Worm (Caenorhabditis elegans) whole organism, L4 larva: ENCODE data around the gene C49H3.12.

Source experiments
- R02D3.7 ChIP-seq: fragments of 150-350 bp; sonication (generic microtip); optimal IDR thresholded peaks from 3 replicates; lab custom pipeline; 2014; ENCODE audit warnings: missing biosample characterization, missing genetic modification characterization
- ZK546.5 ChIP-seq, 2 experiments: sonication (generic microtip); optimal IDR thresholded peaks; 2 replicates each; lab custom pipeline; 2017; ENCODE audit warnings: missing biosample characterization in 2 of 2, missing genetic modification characterization in 2 of 2
- ama-1 ChIP-seq: fragments of 150-350 bp; optimal IDR thresholded peaks from 2 replicates; lab custom pipeline; 2014; ENCODE audit warnings: inconsistent platforms, mixed read lengths
- ceh-44 ChIP-seq: fragments of 200-800 bp; sonication (Bioruptor generic); IDR thresholded peaks from 2 replicates; pipeline ENCODE4 v1.3.6; 2022; ENCODE audit warnings: missing genetic modification reagents, missing genetic modification characterization, missing compliant biosample characterization
- lin-1 ChIP-seq: fragments of 200-800 bp; sonication (Bioruptor generic); IDR thresholded peaks from 2 replicates; pipeline ENCODE4 v1.3.6; 2022; ENCODE audit warnings: missing genetic modification reagents, missing genetic modification characterization, missing compliant biosample characterization
- lin-15B ChIP-seq: fragments of 150-350 bp; sonication (generic microtip); optimal IDR thresholded peaks from 3 replicates; lab custom pipeline; 2014; ENCODE audit warnings: missing biosample characterization, missing genetic modification characterization
- madf-5 ChIP-seq, 2 experiments: fragments of 200-800 bp; sonication (Bioruptor generic); IDR thresholded peaks; 2 replicates each; pipeline ENCODE4 v1.3.6; 2022; ENCODE audit warnings: missing compliant biosample characterization in 2 of 2, missing genetic modification characterization in 2 of 2
- pha-4 ChIP-seq, 2 experiments: fragments of 150-350 bp in 1 of 2; fragments of 200-800 bp in 1 of 2; sonication (Bioruptor generic) in 1 of 2; IDR thresholded peaks in 1 of 2; optimal IDR thresholded peaks in 1 of 2; 2 replicates each; pipeline versions ENCODE4 v1.3.6 to Lab custom; 2014 to 2022; ENCODE audit warnings: missing genetic modification characterization in 2 of 2, missing genetic modification reagents in 2 of 2, missing biosample characterization in 1 of 2, missing compliant biosample characterization in 1 of 2
- unc-130 ChIP-seq: sonication (generic microtip); optimal IDR thresholded peaks from 2 replicates; lab custom pipeline; 2016; ENCODE audit warnings: missing genetic modification reagents, missing genetic modification characterization, missing compliant biosample characterization
- ztf-11 ChIP-seq: fragments of 150-350 bp; optimal IDR thresholded peaks from 2 replicates; lab custom pipeline; 2014; ENCODE audit warnings: missing biosample characterization, missing genetic modification characterization

DNA sequence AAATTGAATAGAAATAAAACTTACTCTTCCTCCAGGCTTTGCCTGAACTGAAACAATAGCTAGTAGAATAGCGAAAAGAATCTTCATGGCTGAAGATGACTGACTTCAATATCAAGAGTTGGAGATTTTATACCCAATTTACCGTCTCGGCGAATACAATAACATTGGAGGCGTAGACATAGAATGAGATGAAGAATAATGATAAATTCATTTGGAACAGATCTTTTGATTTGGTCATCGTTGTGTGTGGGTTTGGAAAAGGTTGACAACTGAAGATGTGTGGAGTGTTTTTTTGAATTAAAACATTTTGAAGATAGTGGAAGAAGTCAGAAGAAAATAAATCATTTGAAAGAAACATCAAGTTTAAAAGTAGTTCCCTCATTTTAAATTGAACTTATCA lies 49.1 kb upstream of the C49H3.12 start, which contains the start of gene F57H12.6:
- TF ChIP-seq ama-1 (lab: Kevin White, UChicago), result no peak
- TF ChIP-seq ztf-11 (tag; lab: Kevin White, UChicago), result no peak
- no peak for TF ChIP-seq lin-15B (tag; lab: Kevin White, UChicago)
- TF ChIP-seq pha-4 (GFP tag; IDR thresholded peaks at IDR 0.05; lab: Robert Waterston, UW), result no peak
- TF ChIP-seq pha-4 (tag; optimal IDR thresholded peaks at IDR 0.05; lab: Kevin White, UChicago), result no peak
- no peak for TF ChIP-seq madf-5 (GFP tag; IDR thresholded peaks at IDR 0.05; lab: Robert Waterston, UW)
- TF ChIP-seq ceh-44 (GFP tag; lab: Robert Waterston, UW), result no peak
- TF ChIP-seq unc-130 (GFP tag; lab: Kevin White, UChicago), result no peak
- TF ChIP-seq R02D3.7 (tag; lab: Kevin White, UChicago), result no peak
- no peak for TF ChIP-seq ZK546.5 (tag; optimal IDR thresholded peaks at IDR 0.05; lab: Kevin White, UChicago)
- TF ChIP-seq lin-1 (GFP tag; lab: Robert Waterston, UW), result no peak
